Fruit fly (Drosophila melanogaster): ENCODE measurements around the gene Nop56.

DNA sequence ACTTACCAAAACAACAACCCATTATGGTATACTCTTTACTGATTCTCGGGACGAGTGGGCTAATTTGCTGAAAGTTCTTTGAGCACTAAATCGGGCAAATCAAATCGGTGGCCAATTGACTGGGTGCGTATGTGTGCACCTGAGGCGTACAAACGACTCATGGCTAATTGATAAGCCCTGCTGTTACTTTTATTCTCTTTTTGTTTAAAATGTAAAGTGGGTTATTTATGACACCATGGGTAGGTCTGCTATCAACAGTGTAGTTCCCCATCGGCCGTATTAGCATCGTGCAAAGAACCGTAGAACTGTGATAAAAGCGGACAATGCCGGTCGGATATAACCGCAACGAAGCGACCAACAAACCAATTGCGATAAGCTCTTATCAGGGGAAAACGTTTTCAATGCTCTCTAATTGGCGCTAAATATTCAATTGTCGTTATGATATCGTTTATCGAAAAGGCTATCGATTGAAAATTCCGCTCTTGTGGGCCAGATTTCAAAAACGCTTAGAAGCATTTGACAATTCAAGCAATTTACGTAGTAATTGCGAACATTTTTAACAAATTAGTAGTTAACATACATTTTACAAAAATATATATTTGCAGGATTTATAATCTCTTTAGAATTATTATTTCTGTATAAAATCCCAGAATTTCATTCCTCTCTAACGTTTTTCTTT lies 26.5 kb upstream of the Nop56 start, which contains the start of gene CG34288:
- TF ChIP-seq Myc (optimal IDR thresholded peaks at IDR 0.05) (no peak), ttk (optimal IDR thresholded peaks at IDR 0.05) (no peak)
